Fruit fly (Drosophila melanogaster) whole organism, embryonic: Measurements from ENCODE around the gene CG15891.

Experiments used
- Atf6 ChIP-seq: fragments of 200-800 bp; sonication (Bioruptor generic); IDR thresholded peaks from 2 replicates; pipeline ENCODE4 v1.3.6; 2022; ENCODE audit warnings: missing biosample characterization, missing genetic modification characterization
- CG1024 ChIP-seq: fragments of 200-800 bp; sonication (Bioruptor generic); IDR thresholded peaks from 2 replicates; pipeline ENCODE4 v1.3.6; 2022; ENCODE audit warnings: missing biosample characterization, missing genetic modification characterization
- CG10462 ChIP-seq: fragments of 200-800 bp; sonication (Bioruptor generic); optimal IDR thresholded peaks from 2 replicates; lab custom pipeline; 2016; ENCODE audit warnings: missing biosample characterization, missing genetic modification characterization
- CG10654 ChIP-seq: fragments of 200-800 bp; sonication (Bioruptor generic); optimal IDR thresholded peaks from 2 replicates; lab custom pipeline; 2016; ENCODE audit warnings: missing biosample characterization, missing genetic modification characterization
- CG11085 ChIP-seq: fragments of 200-800 bp; sonication (Bioruptor generic); IDR thresholded peaks from 2 replicates; pipeline ENCODE4 v1.3.6; 2022; ENCODE audit warnings: missing biosample characterization, missing genetic modification characterization
- CG11560 ChIP-seq: fragments of 200-800 bp; sonication (Bioruptor generic); IDR thresholded peaks from 3 replicates; pipeline ENCODE4 v1.3.6; 2022; ENCODE audit warnings: missing biosample characterization, missing genetic modification characterization
- CG12219 ChIP-seq: fragments of 200-800 bp; sonication (Bioruptor generic); optimal IDR thresholded peaks from 3 replicates; lab custom pipeline; 2018; ENCODE audit warnings: missing biosample characterization, mild to moderate bottlenecking, missing genetic modification characterization
- CG13424 ChIP-seq: fragments of 200-800 bp; sonication (Bioruptor generic); optimal IDR thresholded peaks from 2 replicates; lab custom pipeline; 2019; ENCODE audit warnings: missing biosample characterization, mild to moderate bottlenecking, missing genetic modification characterization, moderate library complexity
- CG13624 ChIP-seq: fragments of 200-800 bp; sonication (Bioruptor generic); optimal IDR thresholded peaks from 2 replicates; lab custom pipeline; 2016; ENCODE audit warnings: missing biosample characterization, missing genetic modification characterization
- CG1529 ChIP-seq: fragments of 200-800 bp; sonication (Bioruptor generic); optimal IDR thresholded peaks from 3 replicates; lab custom pipeline; 2018; ENCODE audit warnings: missing biosample characterization, missing genetic modification characterization
- CG18476 ChIP-seq: fragments of 200-800 bp; sonication (Bioruptor generic); optimal IDR thresholded peaks from 2 replicates; lab custom pipeline; 2016; ENCODE audit warnings: missing biosample characterization, mild to moderate bottlenecking, missing genetic modification characterization
- CG4360 ChIP-seq: fragments of 200-800 bp; sonication (Bioruptor generic); IDR thresholded peaks from 2 replicates; pipeline ENCODE4 v1.3.6; 2022; ENCODE audit warnings: missing biosample characterization, missing genetic modification characterization
- CG4707 ChIP-seq: fragments of 200-800 bp; sonication (Bioruptor generic); optimal IDR thresholded peaks from 2 replicates; lab custom pipeline; 2018; ENCODE audit warnings: missing biosample characterization, mild to moderate bottlenecking, missing genetic modification characterization, moderate library complexity
- CG6813 ChIP-seq: fragments of 200-800 bp; sonication (Bioruptor generic); optimal IDR thresholded peaks from 2 replicates; lab custom pipeline; 2017; ENCODE audit warnings: missing biosample characterization, missing genetic modification characterization, mild to moderate bottlenecking, moderate library complexity, missing genetic modification reagents
- CG7372 ChIP-seq: fragments of 200-800 bp; sonication (Bioruptor generic); IDR thresholded peaks from 2 replicates; pipeline ENCODE4 v1.3.6; 2022; ENCODE audit warnings: missing biosample characterization, missing genetic modification characterization
- CG8089 ChIP-seq: fragments of 200-800 bp; sonication (Bioruptor generic); optimal IDR thresholded peaks from 3 replicates; lab custom pipeline; 2016; ENCODE audit warnings: missing biosample characterization, missing genetic modification characterization
- CG8281 ChIP-seq: fragments of 200-800 bp; sonication (Bioruptor generic); optimal IDR thresholded peaks from 2 replicates; lab custom pipeline; 2018; ENCODE audit warnings: missing biosample characterization, mild to moderate bottlenecking, missing genetic modification characterization, moderate library complexity
- CG8478 ChIP-seq: fragments of >200 bp; optimal IDR thresholded peaks from 2 replicates; lab custom pipeline; 2018
- Chrac-16 ChIP-seq: fragments of 200-800 bp; sonication (Bioruptor generic); optimal IDR thresholded peaks from 3 replicates; lab custom pipeline; 2016; ENCODE audit warnings: missing biosample characterization, missing genetic modification characterization
- CrebB ChIP-seq: fragments of 200-800 bp; sonication (Bioruptor generic); optimal IDR thresholded peaks from 3 replicates; lab custom pipeline; 2018; ENCODE audit warnings: missing biosample characterization, mild to moderate bottlenecking, missing genetic modification characterization
- Dad ChIP-seq: fragments of 200-800 bp; sonication (Bioruptor generic); optimal IDR thresholded peaks from 3 replicates; lab custom pipeline; 2016; ENCODE audit warnings: missing biosample characterization, missing genetic modification characterization
- Deaf1 ChIP-seq: fragments of 200-800 bp; optimal IDR thresholded peaks from 3 replicates; lab custom pipeline; 2019; ENCODE audit warnings: missing biosample characterization, mild to moderate bottlenecking, missing genetic modification characterization, moderate library complexity
- Dek ChIP-seq: fragments of 200-800 bp; sonication (Bioruptor generic); optimal IDR thresholded peaks from 3 replicates; lab custom pipeline; 2019; ENCODE audit warnings: missing biosample characterization, mild to moderate bottlenecking, missing genetic modification characterization, moderate library complexity
- Gsc ChIP-seq: fragments of 200-800 bp; sonication (Bioruptor generic); IDR thresholded peaks from 2 replicates; pipeline ENCODE4 v1.3.6; 2022; ENCODE audit warnings: missing biosample characterization, missing genetic modification characterization
- Hr51 ChIP-seq, 2 experiments: fragments of 200-800 bp; sonication (Bioruptor generic); optimal IDR thresholded peaks; 2 replicates in 1 of 2; 3 replicates in 1 of 2; lab custom pipeline; 2016 to 2018; ENCODE audit warnings: missing biosample characterization in 2 of 2, missing genetic modification characterization in 2 of 2, mild to moderate bottlenecking in 1 of 2, moderate library complexity in 1 of 2
- NFAT ChIP-seq: fragments of 200-800 bp; sonication (Bioruptor generic); IDR thresholded peaks from 2 replicates; pipeline ENCODE4 v1.3.6; 2022; ENCODE audit warnings: missing biosample characterization, missing genetic modification characterization
- Oli ChIP-seq: fragments of 200-800 bp; sonication (Bioruptor generic); optimal IDR thresholded peaks from 2 replicates; lab custom pipeline; 2018; ENCODE audit warnings: missing biosample characterization, mild to moderate bottlenecking, missing genetic modification characterization, moderate library complexity
- Pdp1 ChIP-seq, 2 experiments: fragments of 200-800 bp; sonication (Bioruptor generic); optimal IDR thresholded peaks; 3 replicates each; lab custom pipeline; 2016; ENCODE audit warnings: missing biosample characterization in 2 of 2, missing genetic modification characterization in 2 of 2, mild to moderate bottlenecking in 1 of 2, moderate library complexity in 1 of 2
- Ravus ChIP-seq: fragments of 200-800 bp; sonication (Bioruptor generic); IDR thresholded peaks from 2 replicates; pipeline ENCODE4 v1.3.6; 2022; ENCODE audit warnings: missing biosample characterization, missing genetic modification characterization
- aop ChIP-seq: fragments of 200-800 bp; sonication (Bioruptor generic); IDR thresholded peaks from 2 replicates; pipeline ENCODE4 v1.3.6; 2022; ENCODE audit warnings: missing biosample characterization, missing genetic modification characterization
- cas ChIP-seq: fragments of 200-800 bp; sonication (Bioruptor generic); IDR thresholded peaks from 2 replicates; pipeline ENCODE4 v1.3.6; 2022; ENCODE audit warnings: missing biosample characterization, missing genetic modification characterization
- chif ChIP-seq, 2 experiments: fragments of 200-800 bp; sonication (Bioruptor generic); optimal IDR thresholded peaks; 3 replicates each; lab custom pipeline; 2016; ENCODE audit warnings: missing biosample characterization in 2 of 2, missing genetic modification characterization in 2 of 2
- corto ChIP-seq: fragments of 200-800 bp; sonication (Bioruptor generic); optimal IDR thresholded peaks from 2 replicates; lab custom pipeline; 2016; ENCODE audit warnings: missing biosample characterization, mild to moderate bottlenecking, missing genetic modification characterization, moderate library complexity
- dati ChIP-seq: fragments of 200-800 bp; sonication (Bioruptor generic); IDR thresholded peaks from 2 replicates; pipeline ENCODE4 v1.3.6; 2022; ENCODE audit warnings: missing biosample characterization, missing genetic modification characterization
- esg ChIP-seq: fragments of 200-800 bp; sonication (Bioruptor generic); conservative IDR thresholded peaks from 2 replicates; pipeline ENCODE4 v1.3.6; 2022; ENCODE audit warnings: missing biosample characterization, missing genetic modification characterization
- ewg ChIP-seq: fragments of 200-800 bp; sonication (Bioruptor generic); optimal IDR thresholded peaks from 3 replicates; lab custom pipeline; 2017; ENCODE audit warnings: mild to moderate bottlenecking, missing biosample characterization, missing genetic modification reagents, missing genetic modification characterization
- exex ChIP-seq: fragments of 200-800 bp; sonication (Bioruptor generic); optimal IDR thresholded peaks from 4 replicates; lab custom pipeline; 2018; ENCODE audit warnings: missing biosample characterization, mild to moderate bottlenecking, missing genetic modification characterization, moderate library complexity
- eyg ChIP-seq: fragments of 200-800 bp; sonication (Bioruptor generic); optimal IDR thresholded peaks from 3 replicates; lab custom pipeline; 2016; ENCODE audit warnings: missing biosample characterization, missing genetic modification characterization
- gfzf ChIP-seq: fragments of 200-800 bp; sonication (Bioruptor generic); optimal IDR thresholded peaks from 2 replicates; lab custom pipeline; 2016; ENCODE audit warnings: missing biosample characterization, mild to moderate bottlenecking, missing genetic modification characterization, moderate library complexity
- lab ChIP-seq: fragments of 200-800 bp; sonication (Bioruptor generic); optimal IDR thresholded peaks from 3 replicates; lab custom pipeline; 2017; ENCODE audit warnings: missing biosample characterization, missing genetic modification characterization, mild to moderate bottlenecking, moderate library complexity, missing genetic modification reagents
- lilli ChIP-seq: fragments of 200-800 bp; sonication (Bioruptor generic); optimal IDR thresholded peaks from 3 replicates; lab custom pipeline; 2016; ENCODE audit warnings: missing biosample characterization, missing genetic modification characterization
- onecut ChIP-seq: fragments of 200-800 bp; sonication (Bioruptor generic); IDR thresholded peaks from 2 replicates; pipeline ENCODE4 v1.3.6; 2022; ENCODE audit warnings: missing biosample characterization, missing genetic modification characterization
- pan ChIP-seq, 4 experiments: fragments of >200 bp in 3 of 4; fragments of 200-800 bp in 1 of 4; sonication (Bioruptor generic) in 1 of 4; optimal IDR thresholded peaks in 3 of 4; IDR thresholded peaks in 1 of 4; 2 replicates each; pipeline versions ENCODE4 v1.3.6 to Lab custom; 2017 to 2022; ENCODE audit warnings: missing biosample characterization in 2 of 4, missing genetic modification characterization in 2 of 4, mixed read lengths in 1 of 4
- pnt ChIP-seq: fragments of 200-800 bp; sonication (Bioruptor generic); optimal IDR thresholded peaks from 3 replicates; lab custom pipeline; 2016; ENCODE audit warnings: missing biosample characterization, missing genetic modification characterization
- ro ChIP-seq: fragments of 200-800 bp; sonication (Bioruptor generic); IDR thresholded peaks from 2 replicates; pipeline ENCODE4 v1.3.6; 2022; ENCODE audit warnings: missing biosample characterization, missing genetic modification characterization
- row ChIP-seq: fragments of 200-800 bp; sonication (Bioruptor generic); IDR thresholded peaks from 3 replicates; pipeline ENCODE4 v1.3.6; 2022; ENCODE audit warnings: missing biosample characterization, missing genetic modification characterization
- slp2 ChIP-seq: fragments of 200-800 bp; sonication (Bioruptor generic); optimal IDR thresholded peaks from 2 replicates; lab custom pipeline; 2016; ENCODE audit warnings: missing biosample characterization, missing genetic modification characterization
- sob ChIP-seq: fragments of 200-800 bp; sonication (Bioruptor generic); IDR thresholded peaks from 2 replicates; pipeline ENCODE4 v1.3.6; 2022; ENCODE audit warnings: missing biosample characterization, missing genetic modification characterization
- tx ChIP-seq: fragments of 200-800 bp; sonication (Bioruptor generic); optimal IDR thresholded peaks from 2 replicates; lab custom pipeline; 2016; ENCODE audit warnings: missing biosample characterization, missing genetic modification characterization
- vfl ChIP-seq: fragments of 200-800 bp; sonication (Bioruptor generic); optimal IDR thresholded peaks from 2 replicates; lab custom pipeline; 2016; ENCODE audit warnings: missing biosample characterization, missing genetic modification characterization

The CG15891 gene

DNA sequence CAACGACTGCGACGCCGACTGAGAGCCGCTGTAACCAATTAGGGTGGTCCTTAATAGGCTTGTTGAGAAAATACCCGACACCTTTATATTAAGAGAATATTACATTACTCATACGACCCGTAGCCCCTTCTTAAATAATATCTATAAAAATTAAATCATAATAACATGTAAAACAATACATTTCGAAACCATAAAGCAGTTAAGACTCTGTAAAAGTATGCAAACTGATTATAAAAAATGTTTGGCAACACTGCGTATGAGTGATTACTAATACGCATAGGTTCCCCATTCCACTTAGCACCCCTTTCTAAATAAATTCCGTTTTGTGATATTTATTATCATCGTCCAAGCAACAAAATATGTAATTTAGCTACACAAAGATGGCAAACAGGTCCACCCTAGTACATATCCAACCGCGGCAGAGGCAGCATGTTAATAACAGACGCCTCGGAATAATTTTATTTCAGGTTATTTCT is 45.5 kb upstream of the CG15891 start (continued):
- TF ChIP-seq Deaf1 (tag; lab: Kevin White, UChicago): peak; percentile 56
- peak; percentile 56 for TF ChIP-seq esg (GFP tag; lab: Robert Waterston, UW)
- peak; percentile 82 for TF ChIP-seq Atf6 (GFP tag; lab: Robert Waterston, UW)
- TF ChIP-seq Oli (tag; lab: Kevin White, UChicago): peak; percentile 86
- peak; percentile 82 for TF ChIP-seq CG7372 (GFP tag; lab: Robert Waterston, UW)
- TF ChIP-seq CG6813 (GFP tag; lab: Kevin White, UChicago): peak; percentile 63
- TF ChIP-seq row (GFP tag; lab: Robert Waterston, UW): peak; percentile 69; the same call in 2 of the 3 replicates
- peak; percentile 7 to 56 for TF ChIP-seq Pdp1 (GFP tag; optimal IDR thresholded peaks at IDR 0.05; lab: Kevin White, UChicago)
- no peak for TF ChIP-seq tx (GFP tag; lab: Kevin White, UChicago)
- 0 out of 2 replicates have a peak, but pooled peaks have one; percentile 8 for TF ChIP-seq CG4360 (GFP tag; lab: Robert Waterston, UW)
- TF ChIP-seq corto: peak; percentile 15
- peak in 1 of 2 experiments; percentile 3 for TF ChIP-seq chif (GFP tag; optimal IDR thresholded peaks at IDR 0.05; lab: Kevin White, UChicago)
- no peak for TF ChIP-seq aop (GFP tag; lab: Robert Waterston, UW)
- no peak for TF ChIP-seq pan (optimal IDR thresholded peaks at IDR 0.05; lab: Kevin White, UChicago)
- TF ChIP-seq pan (GFP tag; optimal IDR thresholded peaks at IDR 0.05 in 1 of 2, IDR thresholded peaks at IDR 0.05 in 1 of 2): peak in 1 of 2 experiments; percentile 38
- TF ChIP-seq slp2: peak; percentile 1
- peak; percentile 53 for TF ChIP-seq CG8281 (tag; lab: Kevin White, UChicago)
- no peak for TF ChIP-seq Gsc (GFP tag; lab: Robert Waterston, UW)
- no peak for TF ChIP-seq NFAT (GFP tag; lab: Robert Waterston, UW)
- TF ChIP-seq CG11085 (GFP tag; lab: Robert Waterston, UW): peak; percentile 51; the same call in 1 of the 2 replicates
- peak; percentile 22 for TF ChIP-seq vfl (GFP tag; lab: Kevin White, UChicago)
- TF ChIP-seq ro (GFP tag; lab: Robert Waterston, UW): no peak
- TF ChIP-seq sob (GFP tag; lab: Robert Waterston, UW): peak; percentile 39
- TF ChIP-seq Hr51 (GFP tag; optimal IDR thresholded peaks at IDR 0.05; lab: Kevin White, UChicago): peak in 1 of 2 experiments; percentile 86
- peak; percentile 25 for TF ChIP-seq CG13624 (GFP tag; lab: Kevin White, UChicago)
- peak; percentile 53 for TF ChIP-seq CG12219 (GFP tag; lab: Kevin White, UChicago)
- TF ChIP-seq CrebB: peak; percentile 39
- peak; percentile 48 for TF ChIP-seq Chrac-16 (GFP tag; lab: Kevin White, UChicago)
- peak; percentile 52 for TF ChIP-seq lilli (GFP tag; lab: Kevin White, UChicago)
- TF ChIP-seq CG1529: peak; percentile 74
- TF ChIP-seq CG10654: peak; percentile 57
- TF ChIP-seq onecut: no peak
- TF ChIP-seq CG10462 (GFP tag; lab: Kevin White, UChicago): no peak
- no peak for TF ChIP-seq CG11560 (tag; lab: Robert Waterston, UW)
- no peak for TF ChIP-seq pnt (GFP tag; lab: Kevin White, UChicago)
- peak; percentile 86 for TF ChIP-seq lab (GFP tag; lab: Kevin White, UChicago)
- TF ChIP-seq CG13424 (tag; lab: Kevin White, UChicago): peak; percentile 86
- peak; percentile 43 for TF ChIP-seq CG18476 (GFP tag; lab: Kevin White, UChicago)
- peak; percentile 10 for TF ChIP-seq eyg (GFP tag; lab: Kevin White, UChicago)
- TF ChIP-seq Dad: peak; percentile 23
- peak; percentile 67 for TF ChIP-seq Dek
- no peak for TF ChIP-seq dati (GFP tag; lab: Robert Waterston, UW)
- TF ChIP-seq exex: peak; percentile 40
- 0 out of 2 replicates have a peak, but pooled peaks have one; percentile 3 for TF ChIP-seq CG1024
- no peak for TF ChIP-seq CG8478 (lab: Kevin White, UChicago)
- TF ChIP-seq gfzf: no peak
- no peak for TF ChIP-seq Ravus (GFP tag; lab: Robert Waterston, UW)
- peak; percentile 29 for TF ChIP-seq CG4707
- no peak for TF ChIP-seq cas (GFP tag; lab: Robert Waterston, UW)
- TF ChIP-seq ewg: peak; percentile 58
- TF ChIP-seq CG8089 (GFP tag; lab: Kevin White, UChicago): no peak
